ENCODE assay signal across 4 fruit fly cellular contexts in genomic region chr2L:3844135-3844534, dm6.
TF ChIP-seq lines count a peak whose summit lies in the region.

No protein-coding gene starts in this region.

- TF ChIP-seq CTCF in whole organism, embryonic (GFP tag; optimal IDR thresholded peaks at IDR 0.05; lab: Kevin White, UChicago), result no peak

TF ChIP-seq in whole organism, embryonic, 481 proteins besides CTCF, POLR2A, EP300 and RAD21 (continues in another document):
- TF ChIP-seq CG2889 (GFP tag; IDR thresholded peaks at IDR 0.05; lab: Robert Waterston, UW) (no peak), gem (tag; optimal IDR thresholded peaks at IDR 0.05; lab: Kevin White, UChicago) (peak; percentile 37), CG17328 (GFP tag; IDR thresholded peaks at IDR 0.05; lab: Robert Waterston, UW) (peak; percentile 32; the same call in 1 of the 2 replicates), CG9437 (GFP tag; optimal IDR thresholded peaks at IDR 0.05; lab: Kevin White, UChicago) (no peak), lilli (GFP tag; optimal IDR thresholded peaks at IDR 0.05; lab: Kevin White, UChicago) (peak; percentile 11), unpg (GFP tag; optimal IDR thresholded peaks at IDR 0.05; lab: Kevin White, UChicago) (peak; percentile 33), CG14050 (GFP tag; IDR thresholded peaks at IDR 0.05; lab: Robert Waterston, UW) (no peak), H2.0 (GFP tag; IDR thresholded peaks at IDR 0.05; lab: Robert Waterston, UW) (peak; percentile 48; the same call in 1 of the 2 replicates), CG8388 (GFP tag; optimal IDR thresholded peaks at IDR 0.05; lab: Kevin White, UChicago) (peak; percentile 44), vvl (GFP tag; IDR thresholded peaks at IDR 0.05; lab: Robert Waterston, UW) (0 out of 2 replicates have a peak, but pooled peaks have one; percentile 13), bab2 (GFP tag; optimal IDR thresholded peaks at IDR 0.05; lab: Kevin White, UChicago) (no peak), Ets65A (GFP tag; lab: Kevin White, UChicago) (peak; percentile 44), peb (GFP tag; IDR thresholded peaks at IDR 0.05; lab: Robert Waterston, UW) (no peak), dysf (GFP tag; IDR thresholded peaks at IDR 0.05; lab: Robert Waterston, UW) (0 out of 3 replicates have a peak, but pooled peaks have one; percentile 30), Myb (GFP tag; optimal IDR thresholded peaks at IDR 0.05; lab: Kevin White, UChicago) (no peak), zfh1 (GFP tag; IDR thresholded peaks at IDR 0.05; lab: Robert Waterston, UW) (0 out of 3 replicates have a peak, but pooled peaks have one; percentile 32), CG1603 (tag; optimal IDR thresholded peaks at IDR 0.05; lab: Kevin White, UChicago) (peak; percentile 24), lmd (GFP tag; IDR thresholded peaks at IDR 0.05; lab: Robert Waterston, UW) (0 out of 2 replicates have a peak, but pooled peaks have one; percentile 15), Dip2 (GFP tag; IDR thresholded peaks at IDR 0.05; lab: Robert Waterston, UW) (no peak), Hmx (GFP tag; optimal IDR thresholded peaks at IDR 0.05; lab: Kevin White, UChicago) (no peak), bsh (GFP tag; optimal IDR thresholded peaks at IDR 0.05; lab: Kevin White, UChicago) (peak in 1 of 2 experiments; percentile 51)

TF ChIP-seq in whole organism, prepupa, 60 proteins besides CTCF, POLR2A, EP300 and RAD21 (continues in another document):
- TF ChIP-seq Hr4 (GFP tag; optimal IDR thresholded peaks at IDR 0.05; lab: Kevin White, UChicago) (no peak), OdsH (GFP tag; optimal IDR thresholded peaks at IDR 0.05; lab: Kevin White, UChicago) (peak; percentile 21), Sox14 (GFP tag; optimal IDR thresholded peaks at IDR 0.05; lab: Kevin White, UChicago) (peak; percentile 28), CG32006 (GFP tag; optimal IDR thresholded peaks at IDR 0.05; lab: Kevin White, UChicago) (peak; percentile 9), Gug (GFP tag; IDR thresholded peaks at IDR 0.05; lab: Robert Waterston, UW) (no peak), fd59A (GFP tag; optimal IDR thresholded peaks at IDR 0.05; lab: Kevin White, UChicago) (no peak), lz (GFP tag; optimal IDR thresholded peaks at IDR 0.05; lab: Kevin White, UChicago) (peak; percentile 26), Eip93F (GFP tag; optimal IDR thresholded peaks at IDR 0.05; lab: Kevin White, UChicago) (no peak), CG11762 (GFP tag; optimal IDR thresholded peaks at IDR 0.05; lab: Kevin White, UChicago; ENCODE audit: insufficient read depth) (no peak), dac (GFP tag; optimal IDR thresholded peaks at IDR 0.05; lab: Kevin White, UChicago) (no peak), fd85E (GFP tag; optimal IDR thresholded peaks at IDR 0.05; lab: Kevin White, UChicago) (no peak), esn (GFP tag; optimal IDR thresholded peaks at IDR 0.05; lab: Kevin White, UChicago) (peak; percentile 55), CG6163 (GFP tag; IDR thresholded peaks at IDR 0.05; lab: Robert Waterston, UW) (no peak), CG6792 (GFP tag; optimal IDR thresholded peaks at IDR 0.05; lab: Kevin White, UChicago) (no peak), CG7368 (GFP tag; optimal IDR thresholded peaks at IDR 0.05; lab: Kevin White, UChicago) (no peak), Eip78C (GFP tag; lab: Kevin White, UChicago) (no peak), Met (GFP tag; optimal IDR thresholded peaks at IDR 0.05; lab: Kevin White, UChicago) (no peak), Hr38 (GFP tag; optimal IDR thresholded peaks at IDR 0.05; lab: Kevin White, UChicago) (no peak), CG16779 (tag; optimal IDR thresholded peaks at IDR 0.05; lab: Kevin White, UChicago) (no peak), ss (GFP tag; optimal IDR thresholded peaks at IDR 0.05; lab: Kevin White, UChicago) (no peak), CG11902 (GFP tag; optimal IDR thresholded peaks at IDR 0.05; lab: Kevin White, UChicago) (no peak), CG3032 (tag; optimal IDR thresholded peaks at IDR 0.05; lab: Kevin White, UChicago) (no peak), acj6 (GFP tag; optimal IDR thresholded peaks at IDR 0.05; lab: Kevin White, UChicago) (peak; percentile 33), dsx (GFP tag; optimal IDR thresholded peaks at IDR 0.05; lab: Kevin White, UChicago; ENCODE audit: poor library complexity, severe bottlenecking) (no peak), Blimp-1 (GFP tag; optimal IDR thresholded peaks at IDR 0.05; lab: Kevin White, UChicago) (no peak)

TF ChIP-seq in whole organism, pupa, 21 proteins besides CTCF, POLR2A, EP300 and RAD21:
- TF ChIP-seq CG9948 (tag; optimal IDR thresholded peaks at IDR 0.05; lab: Kevin White, UChicago), result no peak
- TF ChIP-seq fd96Ca (GFP tag; IDR thresholded peaks at IDR 0.05; lab: Robert Waterston, UW), result no peak
- TF ChIP-seq Ets98B (GFP tag; IDR thresholded peaks at IDR 0.05; lab: Robert Waterston, UW), result no peak
- TF ChIP-seq Snoo (tag; optimal IDR thresholded peaks at IDR 0.05; lab: Kevin White, UChicago), result no peak
- no peak for TF ChIP-seq CG14655 (GFP tag; optimal IDR thresholded peaks at IDR 0.05; lab: Kevin White, UChicago)
- no peak for TF ChIP-seq Pif1A (GFP tag; optimal IDR thresholded peaks at IDR 0.05; lab: Kevin White, UChicago)
- no peak for TF ChIP-seq CG4496 (GFP tag; IDR thresholded peaks at IDR 0.05; lab: Robert Waterston, UW)
- TF ChIP-seq CG32121 (GFP tag; IDR thresholded peaks at IDR 0.05; lab: Robert Waterston, UW), result no peak
- no peak for TF ChIP-seq Pif1B (GFP tag; optimal IDR thresholded peaks at IDR 0.05; lab: Kevin White, UChicago)
- TF ChIP-seq CG10348 (GFP tag; IDR thresholded peaks at IDR 0.05; lab: Robert Waterston, UW), result no peak
- TF ChIP-seq CG15710 (tag; optimal IDR thresholded peaks at IDR 0.05; lab: Kevin White, UChicago), result peak; percentile 16
- no peak for TF ChIP-seq CG8159 (tag; optimal IDR thresholded peaks at IDR 0.05; lab: Kevin White, UChicago)
- no peak for TF ChIP-seq EcR (GFP tag; optimal IDR thresholded peaks at IDR 0.05; lab: Kevin White, UChicago)
- TF ChIP-seq CG13204 (GFP tag; optimal IDR thresholded peaks at IDR 0.05; lab: Kevin White, UChicago), result no peak
- TF ChIP-seq CG12605 (GFP tag; IDR thresholded peaks at IDR 0.05; lab: Robert Waterston, UW), result 0 out of 2 replicates have a peak, but pooled peaks have one; percentile 13
TF ChIP-seq in whole organism, pupa: peak in this region for 2.

TF ChIP-seq in whole organism, wandering third instar larva, 38 proteins besides CTCF, POLR2A, EP300 and RAD21:
- TF ChIP-seq ey (GFP tag; optimal IDR thresholded peaks at IDR 0.05; lab: Kevin White, UChicago) (peak; percentile 59), Rel (GFP tag; optimal IDR thresholded peaks at IDR 0.05; lab: Kevin White, UChicago) (no peak), Rel (tag; optimal IDR thresholded peaks at IDR 0.05; lab: Kevin White, UChicago) (no peak), br (GFP tag; optimal IDR thresholded peaks at IDR 0.05; lab: Kevin White, UChicago) (peak; percentile 45), h (GFP tag; optimal IDR thresholded peaks at IDR 0.05; lab: Kevin White, UChicago) (no peak), rgr (GFP tag; optimal IDR thresholded peaks at IDR 0.05; lab: Kevin White, UChicago) (peak; percentile 53), tai (GFP tag; optimal IDR thresholded peaks at IDR 0.05; lab: Kevin White, UChicago) (peak; percentile 20), Jra (GFP tag; optimal IDR thresholded peaks at IDR 0.05; lab: Kevin White, UChicago) (no peak), sv (GFP tag; optimal IDR thresholded peaks at IDR 0.05; lab: Kevin White, UChicago) (no peak), brk (GFP tag; optimal IDR thresholded peaks at IDR 0.05; lab: Kevin White, UChicago) (peak; percentile 10), Sp1 (GFP tag; optimal IDR thresholded peaks at IDR 0.05; lab: Kevin White, UChicago) (peak; percentile 38), psq (GFP tag; optimal IDR thresholded peaks at IDR 0.05; lab: Kevin White, UChicago) (peak; percentile 43), fru (GFP tag; optimal IDR thresholded peaks at IDR 0.05; lab: Kevin White, UChicago) (no peak), OdsH (GFP tag; optimal IDR thresholded peaks at IDR 0.05; lab: Kevin White, UChicago) (peak; percentile 61), woc (GFP tag; optimal IDR thresholded peaks at IDR 0.05; lab: Kevin White, UChicago) (no peak), Hnf4 (GFP tag; optimal IDR thresholded peaks at IDR 0.05; lab: Kevin White, UChicago) (peak; percentile 59)
TF ChIP-seq in whole organism, wandering third instar larva: peak in this region for 9.

Comparison
In these comparisons a context has a peak if more than half of its experiments do, and no peak if none do; other contexts are left out.
1. Of the 7 proteins assayed by ChIP-seq in both whole organism, embryonic and whole organism, prepupa: peak only in whole organism, embryonic: none; only in whole organism, prepupa: Hr39 and Sox102F; in both: none; in neither: 5.